Fruit fly (Drosophila melanogaster) whole organism, embryonic: Measurements from ENCODE around the gene CG4133.

Experiments used
- Aef1 ChIP-seq: fragments of 200-800 bp; sonication (Bioruptor generic); IDR thresholded peaks from 3 replicates; pipeline ENCODE4 v1.3.6; 2022; ENCODE audit warnings: missing biosample characterization, missing genetic modification characterization
- Atf6 ChIP-seq: fragments of 200-800 bp; sonication (Bioruptor generic); IDR thresholded peaks from 2 replicates; pipeline ENCODE4 v1.3.6; 2022; ENCODE audit warnings: missing biosample characterization, missing genetic modification characterization
- C15 ChIP-seq: fragments of 200-800 bp; sonication (Bioruptor generic); IDR thresholded peaks from 3 replicates; pipeline ENCODE4 v1.3.6; 2022; ENCODE audit warnings: missing biosample characterization, missing genetic modification characterization
- CG10959 ChIP-seq: fragments of 200-800 bp; sonication (Bioruptor generic); IDR thresholded peaks from 2 replicates; pipeline ENCODE4 v1.3.6; 2022; ENCODE audit warnings: missing biosample characterization, missing genetic modification characterization
- CG12104 ChIP-seq: fragments of 200-800 bp; sonication (Bioruptor generic); optimal IDR thresholded peaks from 3 replicates; lab custom pipeline; 2016; ENCODE audit warnings: missing biosample characterization, missing genetic modification characterization
- CG12155 ChIP-seq: fragments of 200-800 bp; sonication (Bioruptor generic); optimal IDR thresholded peaks from 3 replicates; lab custom pipeline; 2016; ENCODE audit warnings: missing biosample characterization, missing genetic modification characterization
- CG12299 ChIP-seq: fragments of 200-800 bp; sonication (Bioruptor generic); optimal IDR thresholded peaks from 2 replicates; lab custom pipeline; 2018; ENCODE audit warnings: missing biosample characterization, mild to moderate bottlenecking, missing genetic modification characterization
- CG12744 ChIP-seq: fragments of 200-800 bp; sonication (Bioruptor generic); optimal IDR thresholded peaks from 2 replicates; lab custom pipeline; 2016; ENCODE audit warnings: missing biosample characterization, missing genetic modification characterization
- CG14667 ChIP-seq: fragments of 200-800 bp; sonication (Bioruptor generic); IDR thresholded peaks from 2 replicates; pipeline ENCODE4 v1.3.6; 2022; ENCODE audit warnings: missing biosample characterization, missing genetic modification characterization
- CG14710 ChIP-seq: fragments of 200-800 bp; sonication (Bioruptor generic); optimal IDR thresholded peaks from 3 replicates; lab custom pipeline; 2019; ENCODE audit warnings: missing biosample characterization, mild to moderate bottlenecking, missing genetic modification characterization, moderate library complexity
- CG15011 ChIP-seq: fragments of 200-800 bp; sonication (Bioruptor generic); optimal IDR thresholded peaks from 3 replicates; lab custom pipeline; 2018; ENCODE audit warnings: missing biosample characterization, mild to moderate bottlenecking, missing genetic modification characterization
- CG15269 ChIP-seq: fragments of 200-800 bp; sonication (Bioruptor generic); optimal IDR thresholded peaks from 2 replicates; lab custom pipeline; 2018; ENCODE audit warnings: missing biosample characterization, mild to moderate bottlenecking, missing genetic modification characterization, moderate library complexity
- CG2712 ChIP-seq: fragments of 200-800 bp; optimal IDR thresholded peaks from 3 replicates; lab custom pipeline; 2019; ENCODE audit warnings: missing biosample characterization, mild to moderate bottlenecking, missing genetic modification characterization, moderate library complexity
- CG31224 ChIP-seq: fragments of 200-800 bp; sonication (Bioruptor generic); IDR thresholded peaks from 2 replicates; pipeline ENCODE4 v1.3.6; 2022; ENCODE audit warnings: missing biosample characterization, missing genetic modification characterization
- CG31388 ChIP-seq: fragments of 200-800 bp; sonication (Bioruptor generic); optimal IDR thresholded peaks from 2 replicates; lab custom pipeline; 2016; ENCODE audit warnings: missing biosample characterization, missing genetic modification characterization
- CG3995 ChIP-seq: fragments of 200-800 bp; sonication (Bioruptor generic); optimal IDR thresholded peaks from 3 replicates; lab custom pipeline; 2016; ENCODE audit warnings: missing biosample characterization, missing genetic modification characterization
- CG4360 ChIP-seq: fragments of 200-800 bp; sonication (Bioruptor generic); IDR thresholded peaks from 2 replicates; pipeline ENCODE4 v1.3.6; 2022; ENCODE audit warnings: missing biosample characterization, missing genetic modification characterization
- CG4617 ChIP-seq: fragments of 200-800 bp; sonication (Bioruptor generic); optimal IDR thresholded peaks from 3 replicates; lab custom pipeline; 2016; ENCODE audit warnings: missing biosample characterization, missing genetic modification characterization, borderline replicate concordance
- CG6175 ChIP-seq: fragments of 200-800 bp; sonication (Bioruptor generic); IDR thresholded peaks from 3 replicates; pipeline ENCODE4 v1.3.6; 2022; ENCODE audit warnings: missing biosample characterization, missing genetic modification characterization
- CG7357 ChIP-seq: fragments of 200-800 bp; sonication (Bioruptor generic); IDR thresholded peaks from 3 replicates; pipeline ENCODE4 v1.3.6; 2022; ENCODE audit warnings: missing biosample characterization, missing genetic modification characterization
- CG7372 ChIP-seq: fragments of 200-800 bp; sonication (Bioruptor generic); IDR thresholded peaks from 2 replicates; pipeline ENCODE4 v1.3.6; 2022; ENCODE audit warnings: missing biosample characterization, missing genetic modification characterization
- CG8290 ChIP-seq, 3 experiments: fragments of 200-800 bp; sonication (Bioruptor generic); optimal IDR thresholded peaks; 2 replicates each; lab custom pipeline; 2016 to 2019; ENCODE audit warnings: missing biosample characterization in 3 of 3, missing genetic modification characterization in 3 of 3, mild to moderate bottlenecking in 2 of 3, moderate library complexity in 1 of 3
- CG9437 ChIP-seq: fragments of 200-800 bp; sonication (Bioruptor generic); optimal IDR thresholded peaks from 2 replicates; lab custom pipeline; 2018; ENCODE audit warnings: missing biosample characterization, mild to moderate bottlenecking, missing genetic modification characterization
- CG9876 ChIP-seq: fragments of 200-800 bp; sonication (Bioruptor generic); optimal IDR thresholded peaks from 2 replicates; lab custom pipeline; 2016; ENCODE audit warnings: missing biosample characterization, missing genetic modification characterization
- Eip74EF ChIP-seq, 2 experiments: fragments of 200-800 bp in 1 of 2; fragments of >200 bp in 1 of 2; sonication (Bioruptor generic) in 1 of 2; optimal IDR thresholded peaks; 2 replicates each; lab custom pipeline; 2017 to 2019; ENCODE audit warnings: missing biosample characterization in 2 of 2, missing genetic modification characterization in 2 of 2, mild to moderate bottlenecking in 1 of 2, moderate library complexity in 1 of 2
- Elba2 ChIP-seq: fragments of 200-800 bp; sonication (Bioruptor generic); optimal IDR thresholded peaks from 3 replicates; lab custom pipeline; 2016; ENCODE audit warnings: missing biosample characterization, missing genetic modification characterization
- GATAe ChIP-seq: fragments of 200-800 bp; sonication (Bioruptor generic); conservative IDR thresholded peaks from 2 replicates; pipeline ENCODE4 v1.3.6; 2022; ENCODE audit warnings: missing biosample characterization, missing genetic modification characterization
- H15 ChIP-seq: fragments of 200-800 bp; sonication (Bioruptor generic); IDR thresholded peaks from 3 replicates; pipeline ENCODE4 v1.3.6; 2022; ENCODE audit warnings: missing biosample characterization, missing genetic modification characterization
- HLH4C ChIP-seq: fragments of 200-800 bp; sonication (Bioruptor generic); IDR thresholded peaks from 3 replicates; pipeline ENCODE4 v1.3.6; 2022; ENCODE audit warnings: missing biosample characterization, missing genetic modification characterization; ENCODE audit not compliant: partially characterized antibody
- NC2β ChIP-seq: fragments of 200-800 bp; sonication (Bioruptor generic); optimal IDR thresholded peaks from 2 replicates; lab custom pipeline; 2016; ENCODE audit warnings: missing biosample characterization, missing genetic modification characterization
- NFAT ChIP-seq: fragments of 200-800 bp; sonication (Bioruptor generic); IDR thresholded peaks from 2 replicates; pipeline ENCODE4 v1.3.6; 2022; ENCODE audit warnings: missing biosample characterization, missing genetic modification characterization
- Neu2 ChIP-seq: fragments of 200-800 bp; sonication (Bioruptor generic); optimal IDR thresholded peaks from 3 replicates; lab custom pipeline; 2016; ENCODE audit warnings: missing biosample characterization, missing genetic modification characterization, borderline replicate concordance
- Poxn ChIP-seq: fragments of 200-800 bp; sonication (Bioruptor generic); IDR thresholded peaks from 2 replicates; pipeline ENCODE4 v1.3.6; 2022; ENCODE audit warnings: missing biosample characterization, missing genetic modification characterization
- Sox102F ChIP-seq: fragments of 200-800 bp; sonication (Bioruptor generic); optimal IDR thresholded peaks from 2 replicates; lab custom pipeline; 2018; ENCODE audit warnings: missing biosample characterization, mild to moderate bottlenecking, missing genetic modification characterization, moderate library complexity
- Usf ChIP-seq: fragments of 200-800 bp; sonication (Bioruptor generic); optimal IDR thresholded peaks from 2 replicates; lab custom pipeline; 2017; ENCODE audit warnings: missing genotype, missing biosample characterization, missing genetic modification characterization
- ara ChIP-seq: fragments of 200-800 bp; sonication (Bioruptor generic); IDR thresholded peaks from 2 replicates; pipeline ENCODE4 v1.3.6; 2022; ENCODE audit warnings: missing biosample characterization, missing genetic modification characterization
- cas ChIP-seq: fragments of 200-800 bp; sonication (Bioruptor generic); IDR thresholded peaks from 2 replicates; pipeline ENCODE4 v1.3.6; 2022; ENCODE audit warnings: missing biosample characterization, missing genetic modification characterization
- chinmo ChIP-seq: fragments of 200-800 bp; sonication (Bioruptor generic); IDR thresholded peaks from 4 replicates; pipeline ENCODE4 v1.3.6; 2022; ENCODE audit warnings: missing biosample characterization, missing genetic modification characterization; ENCODE audit not compliant: partially characterized antibody
- emc ChIP-seq: fragments of 200-800 bp; sonication (Bioruptor generic); optimal IDR thresholded peaks from 2 replicates; lab custom pipeline; 2016; ENCODE audit warnings: missing biosample characterization, missing genetic modification characterization
- en ChIP-seq: fragments of 200-800 bp; sonication (Bioruptor generic); optimal IDR thresholded peaks from 2 replicates; lab custom pipeline; 2016; ENCODE audit warnings: missing biosample characterization, missing genetic modification characterization
- eve ChIP-seq, 2 experiments: fragments of >200 bp; optimal IDR thresholded peaks; 2 replicates each; lab custom pipeline; 2017; ENCODE audit warnings: missing biosample characterization in 2 of 2, missing genetic modification characterization in 2 of 2
- fd102C ChIP-seq: fragments of 200-800 bp; sonication (Bioruptor generic); optimal IDR thresholded peaks from 2 replicates; lab custom pipeline; 2018; ENCODE audit warnings: missing biosample characterization, mild to moderate bottlenecking, missing genetic modification characterization, moderate library complexity
- fd96Cb ChIP-seq: fragments of 200-800 bp; sonication (Bioruptor generic); optimal IDR thresholded peaks from 2 replicates; lab custom pipeline; 2018; ENCODE audit warnings: missing biosample characterization, mild to moderate bottlenecking, missing genetic modification characterization, moderate library complexity
- ham ChIP-seq: fragments of 200-800 bp; sonication (Bioruptor generic); IDR thresholded peaks from 2 replicates; pipeline ENCODE4 v1.3.6; 2022; ENCODE audit warnings: missing biosample characterization, missing genetic modification characterization
- hth ChIP-seq: fragments of >200 bp; optimal IDR thresholded peaks from 2 replicates; lab custom pipeline; 2017; ENCODE audit warnings: inconsistent platforms
- luna ChIP-seq: fragments of 200-800 bp; sonication (Bioruptor generic); optimal IDR thresholded peaks from 2 replicates; lab custom pipeline; 2016; ENCODE audit warnings: missing biosample characterization, missing genetic modification characterization
- mam ChIP-seq: fragments of 200-800 bp; sonication (Bioruptor generic); optimal IDR thresholded peaks from 3 replicates; lab custom pipeline; 2016; ENCODE audit warnings: missing biosample characterization, missing genetic modification characterization
- pb ChIP-seq: fragments of 200-800 bp; sonication (Bioruptor generic); optimal IDR thresholded peaks from 3 replicates; lab custom pipeline; 2016; ENCODE audit warnings: missing biosample characterization, missing genetic modification characterization
- pnt ChIP-seq: fragments of 200-800 bp; sonication (Bioruptor generic); optimal IDR thresholded peaks from 3 replicates; lab custom pipeline; 2016; ENCODE audit warnings: missing biosample characterization, missing genetic modification characterization
- so ChIP-seq: fragments of 200-800 bp; sonication (Bioruptor generic); IDR thresholded peaks from 3 replicates; pipeline ENCODE4 v1.3.6; 2022; ENCODE audit warnings: missing biosample characterization, missing genetic modification characterization

The CG4133 gene

dm6 chr2L:430820-431628, 24.3 kb upstream of the CG4133 start, which contains the start of gene ex (continued):
- TF ChIP-seq HLH4C (GFP tag; lab: Robert Waterston, UW) = peak; percentile 43; the same call in 1 of the 3 replicates
- no peak for TF ChIP-seq CG7372 (GFP tag; lab: Robert Waterston, UW)
- TF ChIP-seq CG9876 (GFP tag; lab: Kevin White, UChicago) = no peak
- TF ChIP-seq CG2712 (tag; lab: Kevin White, UChicago) = peak; percentile 50
- TF ChIP-seq NC2β (GFP tag; lab: Kevin White, UChicago) = peak; percentile 35
- no peak for TF ChIP-seq CG12744 (GFP tag; lab: Kevin White, UChicago)
- TF ChIP-seq CG3995 (GFP tag; lab: Kevin White, UChicago) = no peak
- TF ChIP-seq cas (GFP tag; lab: Robert Waterston, UW) = no peak
- TF ChIP-seq CG4617 = no peak
- no peak for TF ChIP-seq CG12155 (GFP tag; lab: Kevin White, UChicago)
- TF ChIP-seq NFAT (GFP tag; lab: Robert Waterston, UW) = no peak
- TF ChIP-seq C15 (GFP tag; lab: Robert Waterston, UW) = no peak
- no peak for TF ChIP-seq Usf (GFP tag; lab: Kevin White, UChicago)
- TF ChIP-seq luna = peak; percentile 30
- 0 out of 3 replicates have a peak, but pooled peaks have one; percentile 33 for TF ChIP-seq Aef1 (GFP tag; lab: Robert Waterston, UW)
- peak; percentile 7 for TF ChIP-seq en (GFP tag; lab: Kevin White, UChicago)
- peak; percentile 34 for TF ChIP-seq Elba2 (GFP tag; lab: Kevin White, UChicago)
- no peak for TF ChIP-seq Neu2 (GFP tag; lab: Kevin White, UChicago)
- TF ChIP-seq CG14667 (GFP tag; lab: Robert Waterston, UW) = no peak
- no peak for TF ChIP-seq fd96Cb (tag; lab: Kevin White, UChicago)
- TF ChIP-seq CG7357 (GFP tag; lab: Robert Waterston, UW) = no peak
- no peak for TF ChIP-seq CG31388 (GFP tag; lab: Kevin White, UChicago)
- peak in 1 of 2 experiments; percentile 65 for TF ChIP-seq eve (GFP tag; optimal IDR thresholded peaks at IDR 0.05; lab: Kevin White, UChicago)
- no peak for TF ChIP-seq CG31224 (GFP tag; lab: Robert Waterston, UW)
- no peak for TF ChIP-seq CG6175 (GFP tag; lab: Robert Waterston, UW)
- peak in 1 of 2 experiments; percentile 37 for TF ChIP-seq Eip74EF (GFP tag; optimal IDR thresholded peaks at IDR 0.05; lab: Kevin White, UChicago)
- no peak for TF ChIP-seq mam (GFP tag; lab: Kevin White, UChicago)
- TF ChIP-seq CG9437 (GFP tag; lab: Kevin White, UChicago) = no peak
- peak; percentile 30 for TF ChIP-seq pb (GFP tag; lab: Kevin White, UChicago)
- peak; percentile 53; the same call in 1 of the 4 replicates for TF ChIP-seq chinmo (GFP tag; lab: Robert Waterston, UW)
- peak; percentile 61 for TF ChIP-seq fd102C (GFP tag; lab: Kevin White, UChicago)
- peak; percentile 9 for TF ChIP-seq pnt (GFP tag; lab: Kevin White, UChicago)
- no peak for TF ChIP-seq ham (GFP tag; lab: Robert Waterston, UW)
- TF ChIP-seq CG15269 (tag; lab: Kevin White, UChicago) = peak; percentile 67
- TF ChIP-seq CG4360 (GFP tag; lab: Robert Waterston, UW) = peak; percentile 98
- no peak for TF ChIP-seq CG10959 (GFP tag; lab: Robert Waterston, UW)
- peak; percentile 55 for TF ChIP-seq CG12104 (GFP tag; lab: Kevin White, UChicago)
- TF ChIP-seq hth (lab: Kevin White, UChicago) = no peak
- TF ChIP-seq CG8290 (GFP tag; optimal IDR thresholded peaks at IDR 0.05; lab: Kevin White, UChicago) = peak; percentile 17
- peak in 1 of 2 experiments; percentile 57 for TF ChIP-seq CG8290 (tag; optimal IDR thresholded peaks at IDR 0.05; lab: Kevin White, UChicago)
- TF ChIP-seq GATAe (GFP tag; lab: Robert Waterston, UW) = no peak
- TF ChIP-seq Poxn (GFP tag; lab: Robert Waterston, UW) = no peak
- TF ChIP-seq H15 (GFP tag; lab: Robert Waterston, UW) = no peak
- TF ChIP-seq emc = no peak
- peak; percentile 48 for TF ChIP-seq CG14710 (tag; lab: Kevin White, UChicago)
- peak; percentile 65 for TF ChIP-seq CG12299 (tag; lab: Kevin White, UChicago)
- TF ChIP-seq ara (GFP tag; lab: Robert Waterston, UW) = no peak; the same call in 1 of the 2 replicates
- TF ChIP-seq so = peak; percentile 73; the same call in 2 of the 3 replicates
- peak; percentile 42 for TF ChIP-seq Sox102F (GFP tag; lab: Kevin White, UChicago)
- TF ChIP-seq CG15011 = peak; percentile 31
- TF ChIP-seq Atf6 = peak; percentile 58
